Fruit fly (Drosophila melanogaster) whole organism, embryonic: ENCODE results near the gene CG44000.

Source experiments
- ATbp ChIP-seq: fragments of 200-800 bp; sonication (Bioruptor generic); optimal IDR thresholded peaks from 2 replicates; lab custom pipeline; 2017; ENCODE audit warnings: missing biosample characterization, mild to moderate bottlenecking, missing genetic modification characterization, missing genetic modification reagents
- BtbVII ChIP-seq: fragments of 200-800 bp; sonication (Bioruptor generic); optimal IDR thresholded peaks from 3 replicates; lab custom pipeline; 2017; ENCODE audit warnings: missing biosample characterization, mild to moderate bottlenecking, missing genetic modification characterization
- CG10366 ChIP-seq: fragments of 200-800 bp; sonication (Bioruptor generic); IDR thresholded peaks from 2 replicates; pipeline ENCODE4 v1.3.6; 2022; ENCODE audit warnings: missing biosample characterization, missing genetic modification characterization
- CG10462 ChIP-seq: fragments of 200-800 bp; sonication (Bioruptor generic); optimal IDR thresholded peaks from 2 replicates; lab custom pipeline; 2016; ENCODE audit warnings: missing biosample characterization, missing genetic modification characterization
- CG10565 ChIP-seq: fragments of 200-800 bp; sonication (Bioruptor generic); optimal IDR thresholded peaks from 3 replicates; lab custom pipeline; 2016; ENCODE audit warnings: missing biosample characterization, mild to moderate bottlenecking, missing genetic modification characterization
- CG11085 ChIP-seq: fragments of 200-800 bp; sonication (Bioruptor generic); IDR thresholded peaks from 2 replicates; pipeline ENCODE4 v1.3.6; 2022; ENCODE audit warnings: missing biosample characterization, missing genetic modification characterization
- CG11093 ChIP-seq: fragments of 200-800 bp; sonication (Bioruptor generic); IDR thresholded peaks from 3 replicates; pipeline ENCODE4 v1.3.6; 2022; ENCODE audit warnings: missing biosample characterization, missing genetic modification characterization
- CG12769 ChIP-seq: fragments of 200-800 bp; sonication (Bioruptor generic); optimal IDR thresholded peaks from 2 replicates; lab custom pipeline; 2019; ENCODE audit warnings: missing biosample characterization, mild to moderate bottlenecking, missing genetic modification characterization, moderate library complexity
- CG13894 ChIP-seq: fragments of 200-800 bp; sonication (Bioruptor generic); optimal IDR thresholded peaks from 3 replicates; lab custom pipeline; 2018; ENCODE audit warnings: missing biosample characterization, mild to moderate bottlenecking, missing genetic modification characterization, moderate library complexity
- CG15479 ChIP-seq: fragments of 200-800 bp; sonication (Bioruptor generic); optimal IDR thresholded peaks from 3 replicates; lab custom pipeline; 2019; ENCODE audit warnings: missing biosample characterization, mild to moderate bottlenecking, missing genetic modification characterization, moderate library complexity
- CG15514 ChIP-seq: fragments of 200-800 bp; sonication (Bioruptor generic); optimal IDR thresholded peaks from 3 replicates; lab custom pipeline; 2017; ENCODE audit warnings: missing biosample characterization, missing genetic modification characterization, mild to moderate bottlenecking, moderate library complexity, missing genetic modification reagents
- CG15696 ChIP-seq: fragments of 200-800 bp; sonication (Bioruptor generic); optimal IDR thresholded peaks from 2 replicates; lab custom pipeline; 2019; ENCODE audit warnings: missing biosample characterization, mild to moderate bottlenecking, missing genetic modification characterization, moderate library complexity
- CG1647 ChIP-seq: fragments of 200-800 bp; sonication (Bioruptor generic); optimal IDR thresholded peaks from 3 replicates; lab custom pipeline; 2016; ENCODE audit warnings: missing biosample characterization, missing genetic modification characterization
- CG17612 ChIP-seq: fragments of 200-800 bp; sonication (Bioruptor generic); IDR thresholded peaks from 2 replicates; pipeline ENCODE4 v1.3.6; 2022; ENCODE audit warnings: missing biosample characterization, missing genetic modification characterization
- CG17912 ChIP-seq: fragments of 200-800 bp; sonication (Bioruptor generic); optimal IDR thresholded peaks from 2 replicates; lab custom pipeline; 2018; ENCODE audit warnings: missing biosample characterization, mild to moderate bottlenecking, missing genetic modification characterization
- CG18764 ChIP-seq: fragments of 200-800 bp; sonication (Bioruptor generic); optimal IDR thresholded peaks from 3 replicates; lab custom pipeline; 2016; ENCODE audit warnings: missing biosample characterization, missing genetic modification characterization
- CG2116 ChIP-seq: fragments of 200-800 bp; sonication (Bioruptor generic); optimal IDR thresholded peaks from 3 replicates; lab custom pipeline; 2018; ENCODE audit warnings: missing biosample characterization, mild to moderate bottlenecking, missing genetic modification characterization
- CG2120 ChIP-seq: fragments of 200-800 bp; sonication (Bioruptor generic); optimal IDR thresholded peaks from 3 replicates; lab custom pipeline; 2016; ENCODE audit warnings: missing biosample characterization, missing genetic modification characterization
- CG34224 ChIP-seq: fragments of 200-800 bp; sonication (Bioruptor generic); IDR thresholded peaks from 3 replicates; pipeline ENCODE4 v1.3.6; 2022; ENCODE audit warnings: missing biosample characterization, missing genetic modification characterization; ENCODE audit not compliant: partially characterized antibody
- CG3995 ChIP-seq: fragments of 200-800 bp; sonication (Bioruptor generic); optimal IDR thresholded peaks from 3 replicates; lab custom pipeline; 2016; ENCODE audit warnings: missing biosample characterization, missing genetic modification characterization
- CG7357 ChIP-seq: fragments of 200-800 bp; sonication (Bioruptor generic); IDR thresholded peaks from 3 replicates; pipeline ENCODE4 v1.3.6; 2022; ENCODE audit warnings: missing biosample characterization, missing genetic modification characterization
- CG7786 ChIP-seq: fragments of 200-800 bp; sonication (Bioruptor generic); optimal IDR thresholded peaks from 2 replicates; lab custom pipeline; 2016; ENCODE audit warnings: missing biosample characterization, missing genetic modification characterization
- CG7839 ChIP-seq: fragments of 200-800 bp; sonication (Bioruptor generic); optimal IDR thresholded peaks from 3 replicates; lab custom pipeline; 2018; ENCODE audit warnings: missing biosample characterization, mild to moderate bottlenecking, missing genetic modification characterization, moderate library complexity
- CG9437 ChIP-seq: fragments of 200-800 bp; sonication (Bioruptor generic); optimal IDR thresholded peaks from 2 replicates; lab custom pipeline; 2018; ENCODE audit warnings: missing biosample characterization, mild to moderate bottlenecking, missing genetic modification characterization
- D ChIP-seq, 2 experiments: fragments of 200-800 bp in 1 of 2; fragments of >200 bp in 1 of 2; sonication (Bioruptor generic) in 1 of 2; optimal IDR thresholded peaks; 2 replicates in 1 of 2; 3 replicates in 1 of 2; lab custom pipeline; 2017; ENCODE audit warnings: mild to moderate bottlenecking in 1 of 2, missing biosample characterization in 1 of 2, missing genetic modification characterization in 1 of 2, missing genetic modification reagents in 1 of 2
- Drgx ChIP-seq: fragments of 200-800 bp; sonication (Bioruptor generic); IDR thresholded peaks from 2 replicates; pipeline ENCODE4 v1.3.6; 2022; ENCODE audit warnings: missing biosample characterization, missing genetic modification characterization
- Eip74EF ChIP-seq, 2 experiments: fragments of 200-800 bp in 1 of 2; fragments of >200 bp in 1 of 2; sonication (Bioruptor generic) in 1 of 2; optimal IDR thresholded peaks; 2 replicates each; lab custom pipeline; 2017 to 2019; ENCODE audit warnings: missing biosample characterization in 2 of 2, missing genetic modification characterization in 2 of 2, mild to moderate bottlenecking in 1 of 2, moderate library complexity in 1 of 2
- Fer2 ChIP-seq: fragments of 200-800 bp; sonication (Bioruptor generic); optimal IDR thresholded peaks from 2 replicates; lab custom pipeline; 2018; ENCODE audit warnings: missing biosample characterization, mild to moderate bottlenecking, missing genetic modification characterization, moderate library complexity
- Hr78 ChIP-seq, 2 experiments: fragments of 200-800 bp in 1 of 2; fragments of >200 bp in 1 of 2; sonication (Bioruptor generic) in 1 of 2; optimal IDR thresholded peaks; 2 replicates each; lab custom pipeline; 2017 to 2019; ENCODE audit warnings: missing biosample characterization in 2 of 2, missing genetic modification characterization in 2 of 2, mild to moderate bottlenecking in 1 of 2, moderate library complexity in 1 of 2
- Jarid2 ChIP-seq: fragments of 200-800 bp; sonication (Bioruptor generic); optimal IDR thresholded peaks from 3 replicates; lab custom pipeline; 2017; ENCODE audit warnings: mild to moderate bottlenecking, missing biosample characterization, missing genetic modification reagents, missing genetic modification characterization
- Meics ChIP-seq: fragments of 200-800 bp; sonication (Bioruptor generic); optimal IDR thresholded peaks from 2 replicates; lab custom pipeline; 2017; ENCODE audit warnings: missing biosample characterization, mild to moderate bottlenecking, missing genetic modification characterization
- Oli ChIP-seq: fragments of 200-800 bp; sonication (Bioruptor generic); optimal IDR thresholded peaks from 2 replicates; lab custom pipeline; 2018; ENCODE audit warnings: missing biosample characterization, mild to moderate bottlenecking, missing genetic modification characterization, moderate library complexity
- Side ChIP-seq: fragments of 200-800 bp; sonication (Bioruptor generic); optimal IDR thresholded peaks from 2 replicates; lab custom pipeline; 2016; ENCODE audit warnings: missing biosample characterization, missing genetic modification characterization
- Xbp1 ChIP-seq: fragments of 200-800 bp; sonication (Bioruptor generic); optimal IDR thresholded peaks from 3 replicates; lab custom pipeline; 2016; ENCODE audit warnings: missing biosample characterization, mild to moderate bottlenecking, missing genetic modification characterization
- abd-A ChIP-seq: fragments of 200-800 bp; sonication (Bioruptor generic); optimal IDR thresholded peaks from 3 replicates; lab custom pipeline; 2019; ENCODE audit warnings: missing biosample characterization, mild to moderate bottlenecking, missing genetic modification characterization, moderate library complexity
- ash1 ChIP-seq: fragments of 200-800 bp; sonication (Bioruptor generic); optimal IDR thresholded peaks from 2 replicates; lab custom pipeline; 2018; ENCODE audit warnings: missing biosample characterization, mild to moderate bottlenecking, missing genetic modification characterization
- dm ChIP-seq: fragments of 200-800 bp; sonication (Bioruptor generic); optimal IDR thresholded peaks from 3 replicates; lab custom pipeline; 2016; ENCODE audit warnings: missing biosample characterization, missing genetic modification characterization
- emc ChIP-seq: fragments of 200-800 bp; sonication (Bioruptor generic); optimal IDR thresholded peaks from 2 replicates; lab custom pipeline; 2016; ENCODE audit warnings: missing biosample characterization, missing genetic modification characterization
- hb ChIP-seq: fragments of 200-800 bp; sonication (Bioruptor generic); IDR thresholded peaks from 3 replicates; pipeline ENCODE4 v1.3.6; 2022; ENCODE audit warnings: missing biosample characterization, missing genetic modification characterization; ENCODE audit not compliant: partially characterized antibody
- lilli ChIP-seq: fragments of 200-800 bp; sonication (Bioruptor generic); optimal IDR thresholded peaks from 3 replicates; lab custom pipeline; 2016; ENCODE audit warnings: missing biosample characterization, missing genetic modification characterization
- lmd ChIP-seq: fragments of 200-800 bp; sonication (Bioruptor generic); IDR thresholded peaks from 2 replicates; pipeline ENCODE4 v1.3.6; 2022; ENCODE audit warnings: missing biosample characterization, missing genetic modification characterization
- rib ChIP-seq: fragments of 200-800 bp; sonication (Bioruptor generic); IDR thresholded peaks from 2 replicates; pipeline ENCODE4 v1.3.6; 2022; ENCODE audit warnings: missing biosample characterization, missing genetic modification characterization
- run ChIP-seq: fragments of 200-800 bp; sonication (Bioruptor generic); optimal IDR thresholded peaks from 3 replicates; lab custom pipeline; 2018; ENCODE audit warnings: missing biosample characterization, mild to moderate bottlenecking, missing genetic modification characterization
- sisA ChIP-seq: fragments of 200-800 bp; sonication (Bioruptor generic); IDR thresholded peaks from 2 replicates; pipeline ENCODE4 v1.3.6; 2022; ENCODE audit warnings: missing biosample characterization, missing genetic modification characterization
- sr ChIP-seq: fragments of 200-800 bp; sonication (Bioruptor generic); IDR thresholded peaks from 3 replicates; pipeline ENCODE4 v1.3.6; 2022; ENCODE audit warnings: missing biosample characterization, missing genetic modification characterization
- stc ChIP-seq: fragments of 200-800 bp; sonication (Bioruptor generic); IDR thresholded peaks from 2 replicates; pipeline ENCODE4 v1.3.6; 2022; ENCODE audit warnings: missing biosample characterization, missing genetic modification characterization
- tna ChIP-seq: fragments of 200-800 bp; sonication (Bioruptor generic); IDR thresholded peaks from 2 replicates; pipeline ENCODE4 v1.3.6; 2022; ENCODE audit warnings: missing biosample characterization, missing genetic modification characterization; ENCODE audit not compliant: partially characterized antibody
- twi ChIP-seq: fragments of 200-800 bp; optimal IDR thresholded peaks from 2 replicates; lab custom pipeline; 2019; ENCODE audit warnings: missing biosample characterization, mild to moderate bottlenecking, missing genetic modification characterization, moderate library complexity

Gene CG44000

dm6 chr2L:5044892-5045619 lies 2.0 kb downstream of the CG44000 start (continued):
- TF ChIP-seq Hr78 (GFP tag; optimal IDR thresholded peaks at IDR 0.05; lab: Kevin White, UChicago) (no peak), dm (GFP tag; lab: Kevin White, UChicago) (no peak), Oli (tag; lab: Kevin White, UChicago) (peak; percentile 66), CG34224 (GFP tag; lab: Robert Waterston, UW) (no peak), ash1 (GFP tag; lab: Kevin White, UChicago) (no peak), CG10366 (GFP tag; lab: Robert Waterston, UW) (peak; percentile 47), CG11093 (no peak), stc (GFP tag; lab: Robert Waterston, UW) (peak; percentile 41; the same call in 1 of the 2 replicates), CG15696 (no peak), rib (GFP tag; lab: Robert Waterston, UW) (no peak), CG3995 (no peak), CG9437 (peak; percentile 74), CG18764 (no peak), Xbp1 (GFP tag; lab: Kevin White, UChicago) (peak; percentile 47), Meics (peak; percentile 68), CG1647 (GFP tag; lab: Kevin White, UChicago) (no peak), CG10565 (GFP tag; lab: Kevin White, UChicago) (no peak), CG2116 (GFP tag; lab: Kevin White, UChicago) (peak; percentile 15), CG15479 (GFP tag; lab: Kevin White, UChicago) (no peak), CG10462 (GFP tag; lab: Kevin White, UChicago) (no peak), CG11085 (GFP tag; lab: Robert Waterston, UW) (peak; percentile 43; the same call in 1 of the 2 replicates), Jarid2 (GFP tag; lab: Kevin White, UChicago) (peak; percentile 29), CG7786 (GFP tag; lab: Kevin White, UChicago) (peak; percentile 26), twi (no peak), CG12769 (tag; lab: Kevin White, UChicago) (peak; percentile 6), Drgx (GFP tag; lab: Robert Waterston, UW) (peak; percentile 38), sisA (GFP tag; lab: Robert Waterston, UW) (peak; percentile 35; the same call in 1 of the 2 replicates), CG17612 (GFP tag; lab: Robert Waterston, UW) (no peak), lilli (GFP tag; lab: Kevin White, UChicago) (peak; percentile 57), BtbVII (GFP tag; lab: Kevin White, UChicago) (peak; percentile 46), run (peak; percentile 24), CG13894 (tag; lab: Kevin White, UChicago) (no peak), D (optimal IDR thresholded peaks at IDR 0.05; lab: Kevin White, UChicago) (no peak), D (GFP tag; optimal IDR thresholded peaks at IDR 0.05; lab: Kevin White, UChicago) (peak; percentile 50), CG2120 (GFP tag; lab: Kevin White, UChicago) (peak; percentile 37), Side (peak; percentile 7), tna (GFP tag; lab: Robert Waterston, UW) (no peak), emc (GFP tag; lab: Kevin White, UChicago) (no peak), CG15514 (GFP tag; lab: Kevin White, UChicago) (peak; percentile 26), CG17912 (GFP tag; lab: Kevin White, UChicago) (no peak), ATbp (peak; percentile 56), abd-A (tag; lab: Kevin White, UChicago) (no peak), Eip74EF (GFP tag; optimal IDR thresholded peaks at IDR 0.05; lab: Kevin White, UChicago) (peak in 1 of 2 experiments; percentile 55), hb (GFP tag; lab: Robert Waterston, UW) (no peak), CG7839 (tag; lab: Kevin White, UChicago) (peak; percentile 61), sr (GFP tag; lab: Robert Waterston, UW) (peak; percentile 40; the same call in 1 of the 3 replicates), CG7357 (GFP tag; lab: Robert Waterston, UW) (no peak), lmd (peak; percentile 54; the same call in 1 of the 2 replicates), Fer2 (no peak)
